Fruit fly (Drosophila melanogaster) whole organism, embryonic: ENCODE data around the gene Est-P.
A peak's percentile ranks its signal among the peaks of the same experiment; 100 is the strongest.

Source experiments
- Atf-2 ChIP-seq: fragments of 200-800 bp; sonication (Bioruptor generic); optimal IDR thresholded peaks from 2 replicates; lab custom pipeline; 2016; ENCODE audit warnings: missing biosample characterization, missing genetic modification characterization
- CG11093 ChIP-seq: fragments of 200-800 bp; sonication (Bioruptor generic); IDR thresholded peaks from 3 replicates; pipeline ENCODE4 v1.3.6; 2022; ENCODE audit warnings: missing biosample characterization, missing genetic modification characterization
- CG13287 ChIP-seq: fragments of 200-800 bp; sonication (Bioruptor generic); IDR thresholded peaks from 2 replicates; pipeline ENCODE4 v1.3.6; 2022; ENCODE audit warnings: missing biosample characterization, missing genetic modification characterization; ENCODE audit not compliant: partially characterized antibody
- CG14860 ChIP-seq: fragments of 200-800 bp; sonication (Bioruptor generic); IDR thresholded peaks from 3 replicates; pipeline ENCODE4 v1.3.6; 2022; ENCODE audit warnings: missing biosample characterization, missing genetic modification characterization; ENCODE audit not compliant: partially characterized antibody
- CG14965 ChIP-seq: fragments of 200-800 bp; sonication (Bioruptor generic); optimal IDR thresholded peaks from 2 replicates; lab custom pipeline; 2016; ENCODE audit warnings: missing biosample characterization, missing genetic modification characterization, borderline replicate concordance
- CG15073 ChIP-seq: fragments of 200-800 bp; sonication (Bioruptor generic); optimal IDR thresholded peaks from 2 replicates; lab custom pipeline; 2016; ENCODE audit warnings: missing biosample characterization, missing genetic modification characterization
- CG15479 ChIP-seq: fragments of 200-800 bp; sonication (Bioruptor generic); optimal IDR thresholded peaks from 3 replicates; lab custom pipeline; 2019; ENCODE audit warnings: missing biosample characterization, mild to moderate bottlenecking, missing genetic modification characterization, moderate library complexity
- CG16815 ChIP-seq: fragments of 200-800 bp; sonication (Bioruptor generic); optimal IDR thresholded peaks from 3 replicates; lab custom pipeline; 2017; ENCODE audit warnings: missing biosample characterization, mild to moderate bottlenecking, missing genetic modification characterization
- CG17612 ChIP-seq: fragments of 200-800 bp; sonication (Bioruptor generic); IDR thresholded peaks from 2 replicates; pipeline ENCODE4 v1.3.6; 2022; ENCODE audit warnings: missing biosample characterization, missing genetic modification characterization
- CG1792 ChIP-seq: fragments of 200-800 bp; sonication (Bioruptor generic); optimal IDR thresholded peaks from 2 replicates; lab custom pipeline; 2016; ENCODE audit warnings: missing biosample characterization, missing genetic modification characterization
- CG31441 ChIP-seq: fragments of 200-800 bp; sonication (Bioruptor generic); IDR thresholded peaks from 2 replicates; pipeline ENCODE4 v1.3.6; 2022; ENCODE audit warnings: missing biosample characterization, missing genetic modification characterization
- CG3163 ChIP-seq: fragments of 200-800 bp; sonication (Bioruptor generic); optimal IDR thresholded peaks from 3 replicates; lab custom pipeline; 2016; ENCODE audit warnings: missing biosample characterization, missing genetic modification characterization
- CG34376 ChIP-seq: fragments of 200-800 bp; sonication (Bioruptor generic); optimal IDR thresholded peaks from 2 replicates; lab custom pipeline; 2018; ENCODE audit warnings: missing biosample characterization, mild to moderate bottlenecking, missing genetic modification characterization
- CG3995 ChIP-seq: fragments of 200-800 bp; sonication (Bioruptor generic); optimal IDR thresholded peaks from 3 replicates; lab custom pipeline; 2016; ENCODE audit warnings: missing biosample characterization, missing genetic modification characterization
- CG6175 ChIP-seq: fragments of 200-800 bp; sonication (Bioruptor generic); IDR thresholded peaks from 3 replicates; pipeline ENCODE4 v1.3.6; 2022; ENCODE audit warnings: missing biosample characterization, missing genetic modification characterization
- CG6813 ChIP-seq: fragments of 200-800 bp; sonication (Bioruptor generic); optimal IDR thresholded peaks from 2 replicates; lab custom pipeline; 2017; ENCODE audit warnings: missing biosample characterization, missing genetic modification characterization, mild to moderate bottlenecking, moderate library complexity, missing genetic modification reagents
- CG6854 ChIP-seq: fragments of 200-800 bp; sonication (Bioruptor generic); optimal IDR thresholded peaks from 3 replicates; lab custom pipeline; 2017; ENCODE audit warnings: missing biosample characterization, mild to moderate bottlenecking, missing genetic modification characterization
- CG7928 ChIP-seq: fragments of 200-800 bp; sonication (Bioruptor generic); optimal IDR thresholded peaks from 2 replicates; lab custom pipeline; 2017; ENCODE audit warnings: missing biosample characterization, mild to moderate bottlenecking, missing genetic modification characterization
- CG8089 ChIP-seq: fragments of 200-800 bp; sonication (Bioruptor generic); optimal IDR thresholded peaks from 3 replicates; lab custom pipeline; 2016; ENCODE audit warnings: missing biosample characterization, missing genetic modification characterization
- Doc3 ChIP-seq: fragments of 200-800 bp; sonication (Bioruptor generic); IDR thresholded peaks from 3 replicates; pipeline ENCODE4 v1.3.6; 2022; ENCODE audit warnings: missing biosample characterization, missing genetic modification characterization; ENCODE audit not compliant: partially characterized antibody
- ERR ChIP-seq: fragments of 200-800 bp; sonication (Bioruptor generic); optimal IDR thresholded peaks from 2 replicates; lab custom pipeline; 2016; ENCODE audit warnings: missing biosample characterization, missing genetic modification characterization
- HLHmδ ChIP-seq: fragments of 200-800 bp; sonication (Bioruptor generic); optimal IDR thresholded peaks from 2 replicates; lab custom pipeline; 2018; ENCODE audit warnings: missing biosample characterization, mild to moderate bottlenecking, missing genetic modification characterization, moderate library complexity
- Hand ChIP-seq: fragments of 200-800 bp; sonication (Bioruptor generic); optimal IDR thresholded peaks from 2 replicates; lab custom pipeline; 2017; ENCODE audit warnings: mild to moderate bottlenecking, missing biosample characterization, missing genetic modification reagents, missing genetic modification characterization
- Hr3 ChIP-seq: fragments of 200-800 bp; sonication (Bioruptor generic); optimal IDR thresholded peaks from 3 replicates; lab custom pipeline; 2016; ENCODE audit warnings: missing biosample characterization, missing genetic modification characterization
- MTF-1 ChIP-seq: fragments of 200-800 bp; sonication (Bioruptor generic); optimal IDR thresholded peaks from 2 replicates; lab custom pipeline; 2018; ENCODE audit warnings: missing biosample characterization, mild to moderate bottlenecking, missing genetic modification characterization, borderline replicate concordance
- Mad ChIP-seq: fragments of 200-800 bp; sonication (Bioruptor generic); optimal IDR thresholded peaks from 2 replicates; lab custom pipeline; 2016; ENCODE audit warnings: missing biosample characterization, missing genetic modification characterization
- Sox100B ChIP-seq: fragments of 200-800 bp; sonication (Bioruptor generic); optimal IDR thresholded peaks from 3 replicates; lab custom pipeline; 2018; ENCODE audit warnings: missing biosample characterization, mild to moderate bottlenecking, missing genetic modification characterization
- Trl ChIP-seq, 3 experiments: fragments of >200 bp in 2 of 3; fragments of 200-800 bp in 1 of 3; sonication (Bioruptor generic) in 1 of 3; optimal IDR thresholded peaks; 2 replicates in 1 of 3; 3 replicates in 2 of 3; lab custom pipeline; 2016 to 2017; ENCODE audit warnings: missing biosample characterization in 1 of 3, missing genetic modification characterization in 1 of 3
- bowl ChIP-seq: fragments of 200-800 bp; sonication (Bioruptor generic); IDR thresholded peaks from 2 replicates; pipeline ENCODE4 v1.3.6; 2022; ENCODE audit warnings: missing biosample characterization, missing genetic modification characterization
- en ChIP-seq: fragments of 200-800 bp; sonication (Bioruptor generic); optimal IDR thresholded peaks from 2 replicates; lab custom pipeline; 2016; ENCODE audit warnings: missing biosample characterization, missing genetic modification characterization
- insv ChIP-seq, 2 experiments: fragments of 200-800 bp; sonication (Bioruptor generic); optimal IDR thresholded peaks; 3 replicates each; lab custom pipeline; 2016 to 2018; ENCODE audit warnings: missing biosample characterization in 2 of 2, missing genetic modification characterization in 2 of 2
- ken ChIP-seq: fragments of 200-800 bp; sonication (Bioruptor generic); IDR thresholded peaks from 3 replicates; pipeline ENCODE4 v1.3.6; 2022; ENCODE audit warnings: missing biosample characterization, missing genetic modification characterization
- knrl ChIP-seq: fragments of 200-800 bp; sonication (Bioruptor generic); IDR thresholded peaks from 3 replicates; pipeline ENCODE4 v1.3.6; 2022; ENCODE audit warnings: missing biosample characterization, missing genetic modification characterization; ENCODE audit not compliant: partially characterized antibody
- mld ChIP-seq: fragments of 200-800 bp; sonication (Bioruptor generic); IDR thresholded peaks from 3 replicates; pipeline ENCODE4 v1.3.6; 2022; ENCODE audit warnings: missing biosample characterization, missing genetic modification characterization; ENCODE audit not compliant: partially characterized antibody
- nau ChIP-seq: fragments of 200-800 bp; sonication (Bioruptor generic); optimal IDR thresholded peaks from 3 replicates; lab custom pipeline; 2017; ENCODE audit warnings: missing biosample characterization, mild to moderate bottlenecking, missing genetic modification characterization, missing genetic modification reagents
- nerfin-2 ChIP-seq: fragments of 200-800 bp; sonication (Bioruptor generic); IDR thresholded peaks from 2 replicates; pipeline ENCODE4 v1.3.6; 2022; ENCODE audit warnings: missing biosample characterization, missing genetic modification characterization; ENCODE audit not compliant: partially characterized antibody
- peb ChIP-seq: fragments of 200-800 bp; sonication (Bioruptor generic); IDR thresholded peaks from 2 replicates; pipeline ENCODE4 v1.3.6; 2022; ENCODE audit warnings: missing biosample characterization, missing genetic modification characterization
- prd ChIP-seq, 3 experiments: fragments of >200 bp in 2 of 3; fragments of 200-800 bp in 1 of 3; sonication (Bioruptor generic) in 1 of 3; optimal IDR thresholded peaks in 2 of 3; IDR thresholded peaks in 1 of 3; 2 replicates in 2 of 3; 3 replicates in 1 of 3; pipeline versions ENCODE4 v1.3.6 to Lab custom; 2017 to 2022; ENCODE audit warnings: missing biosample characterization in 1 of 3, missing genetic modification characterization in 1 of 3
- row ChIP-seq: fragments of 200-800 bp; sonication (Bioruptor generic); IDR thresholded peaks from 3 replicates; pipeline ENCODE4 v1.3.6; 2022; ENCODE audit warnings: missing biosample characterization, missing genetic modification characterization
- sd ChIP-seq: fragments of 200-800 bp; sonication (Bioruptor generic); optimal IDR thresholded peaks from 3 replicates; lab custom pipeline; 2018; ENCODE audit warnings: missing biosample characterization, mild to moderate bottlenecking, missing genetic modification characterization, moderate library complexity
- sens ChIP-seq: fragments of 200-800 bp; sonication (Bioruptor generic); peaks from one replicate; lab custom pipeline; 2016; ENCODE audit warnings: missing biosample characterization, missing genetic modification characterization
- sima ChIP-seq: fragments of 200-800 bp; sonication (Bioruptor generic); optimal IDR thresholded peaks from 2 replicates; lab custom pipeline; 2016; ENCODE audit warnings: missing biosample characterization, missing genetic modification characterization
- sna ChIP-seq: fragments of 200-800 bp; sonication (Bioruptor generic); IDR thresholded peaks from 2 replicates; pipeline ENCODE4 v1.3.6; 2022; ENCODE audit warnings: missing biosample characterization, missing genetic modification characterization; ENCODE audit not compliant: partially characterized antibody
- vvl ChIP-seq: fragments of 200-800 bp; sonication (Bioruptor generic); IDR thresholded peaks from 2 replicates; pipeline ENCODE4 v1.3.6; 2022; ENCODE audit warnings: missing biosample characterization, missing genetic modification characterization
- yki ChIP-seq: fragments of >200 bp; optimal IDR thresholded peaks from 3 replicates; lab custom pipeline; 2018
- zf30C ChIP-seq: fragments of 200-800 bp; sonication (Bioruptor generic); optimal IDR thresholded peaks from 3 replicates; lab custom pipeline; 2018; ENCODE audit warnings: missing biosample characterization, mild to moderate bottlenecking, missing genetic modification characterization
- zfh1 ChIP-seq: fragments of 200-800 bp; sonication (Bioruptor generic); IDR thresholded peaks from 3 replicates; pipeline ENCODE4 v1.3.6; 2022; ENCODE audit warnings: missing biosample characterization, missing genetic modification characterization

Est-P gene

DNA sequence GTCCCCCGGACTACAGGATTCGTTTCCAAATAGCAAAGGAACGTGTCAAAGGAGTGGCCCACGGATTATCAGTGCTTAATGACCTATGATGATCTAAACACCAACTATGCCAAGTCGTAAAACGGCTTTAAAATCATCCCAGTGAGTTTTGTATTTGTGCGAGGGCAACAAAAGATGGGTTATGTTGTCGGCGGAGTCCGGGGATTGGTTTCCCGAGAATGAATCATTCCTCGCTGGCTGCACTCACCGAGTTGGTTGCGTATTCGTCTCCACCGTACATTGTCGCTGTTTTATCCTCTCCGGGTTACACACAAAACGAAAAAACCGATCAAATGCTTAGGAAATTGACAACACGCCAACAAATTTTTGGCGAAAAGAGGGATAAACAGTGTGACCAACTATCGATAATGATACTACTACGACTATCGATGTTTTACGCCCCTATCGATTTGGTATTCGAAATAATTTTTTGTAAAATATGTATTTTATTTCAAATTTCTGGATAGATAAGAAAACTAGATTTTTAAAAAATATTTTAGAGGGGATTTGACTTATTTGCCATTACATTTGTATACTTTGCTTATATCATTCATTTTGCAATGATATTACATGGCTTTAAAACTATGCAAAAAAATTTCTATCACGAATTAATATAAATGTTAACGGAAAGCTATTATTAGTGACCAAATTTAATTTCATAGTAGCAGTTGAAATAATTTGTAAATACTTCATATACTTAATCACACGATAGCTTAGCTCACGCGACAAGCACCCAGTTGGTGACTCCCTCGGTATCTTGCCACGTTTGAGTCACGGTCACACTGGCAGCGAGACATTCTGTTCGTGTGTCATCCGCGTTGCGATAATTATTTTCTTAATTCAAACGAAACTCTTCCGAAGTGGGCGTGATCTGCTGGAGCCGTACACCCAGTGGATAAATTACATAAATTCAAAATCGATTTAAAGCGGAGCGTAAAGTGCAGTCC lies 44.5 kb upstream of the Est-P start, which contains the start of the genes eIF3l and Nrx-IV (continued):
- no peak for TF ChIP-seq mld (GFP tag; lab: Robert Waterston, UW)
- TF ChIP-seq vvl (GFP tag; lab: Robert Waterston, UW) = no peak
- TF ChIP-seq CG16815 = no peak
- TF ChIP-seq Hand (GFP tag; lab: Kevin White, UChicago) = no peak
- no peak for TF ChIP-seq CG31441 (GFP tag; lab: Robert Waterston, UW)
- no peak for TF ChIP-seq CG34376 (GFP tag; lab: Kevin White, UChicago)
- TF ChIP-seq CG13287 (GFP tag; lab: Robert Waterston, UW) = peak; percentile 72
- no peak for TF ChIP-seq Atf-2
- TF ChIP-seq CG3163 (GFP tag; lab: Kevin White, UChicago) = no peak
- no peak for TF ChIP-seq yki (lab: Kevin White, UChicago)
- peak; percentile 59; the same call in 2 of the 3 replicates for TF ChIP-seq Doc3 (GFP tag; lab: Robert Waterston, UW)
- TF ChIP-seq zf30C (GFP tag; lab: Kevin White, UChicago) = no peak
- TF ChIP-seq Mad = no peak
- TF ChIP-seq CG15479 (GFP tag; lab: Kevin White, UChicago) = no peak
- TF ChIP-seq Trl (optimal IDR thresholded peaks at IDR 0.05; lab: Kevin White, UChicago) = no peak
- no peak for TF ChIP-seq Trl (GFP tag; optimal IDR thresholded peaks at IDR 0.05; lab: Kevin White, UChicago)
- TF ChIP-seq sima (GFP tag; lab: Kevin White, UChicago) = no peak
- TF ChIP-seq CG6175 (GFP tag; lab: Robert Waterston, UW) = no peak
- TF ChIP-seq CG1792 = no peak
- no peak for TF ChIP-seq bowl
- TF ChIP-seq CG8089 (GFP tag; lab: Kevin White, UChicago) = no peak
- 0 out of 3 replicates have a peak, but pooled peaks have one; percentile 13 for TF ChIP-seq zfh1 (GFP tag; lab: Robert Waterston, UW)
- no peak for TF ChIP-seq CG6854 (GFP tag; lab: Kevin White, UChicago)
- TF ChIP-seq CG17612 (GFP tag; lab: Robert Waterston, UW) = no peak
- TF ChIP-seq CG15073 = no peak
- TF ChIP-seq nau (GFP tag; lab: Kevin White, UChicago) = no peak
- TF ChIP-seq ken = no peak
- peak; percentile 39 for TF ChIP-seq HLHmδ
- TF ChIP-seq knrl = peak; percentile 76
- TF ChIP-seq peb (GFP tag; lab: Robert Waterston, UW) = no peak
- peak; percentile 36 for TF ChIP-seq sens
- TF ChIP-seq prd (optimal IDR thresholded peaks at IDR 0.05; lab: Kevin White, UChicago) = no peak
- no peak for TF ChIP-seq prd (GFP tag; IDR thresholded peaks at IDR 0.05; lab: Robert Waterston, UW)
- no peak for TF ChIP-seq ERR (GFP tag; lab: Kevin White, UChicago)
- TF ChIP-seq CG7928 (GFP tag; lab: Kevin White, UChicago) = no peak
- no peak for TF ChIP-seq CG14965 (GFP tag; lab: Kevin White, UChicago)
- TF ChIP-seq nerfin-2 = no peak
- TF ChIP-seq CG6813 (GFP tag; lab: Kevin White, UChicago) = no peak
- peak; percentile 41; the same call in 1 of the 2 replicates for TF ChIP-seq sna (GFP tag; lab: Robert Waterston, UW)
- no peak for TF ChIP-seq insv (GFP tag; optimal IDR thresholded peaks at IDR 0.05; lab: Kevin White, UChicago)
- TF ChIP-seq sd (tag; lab: Kevin White, UChicago) = no peak
- TF ChIP-seq CG3995 = peak; percentile 69
- peak; percentile 48; the same call in 1 of the 3 replicates for TF ChIP-seq CG14860 (GFP tag; lab: Robert Waterston, UW)
- no peak for TF ChIP-seq CG11093 (GFP tag; lab: Robert Waterston, UW)
- peak; percentile 57; the same call in 2 of the 3 replicates for TF ChIP-seq row (GFP tag; lab: Robert Waterston, UW)
- no peak for TF ChIP-seq MTF-1 (GFP tag; lab: Kevin White, UChicago)
- no peak for TF ChIP-seq Sox100B (GFP tag; lab: Kevin White, UChicago)
- no peak for TF ChIP-seq en (GFP tag; lab: Kevin White, UChicago)
- no peak for TF ChIP-seq Hr3 (GFP tag; lab: Kevin White, UChicago)
